Fruit fly (Drosophila melanogaster) whole organism, pupa: ENCODE results near the gene Cep290.

Source experiments
- CG10348 ChIP-seq: fragments of 200-800 bp; sonication (Bioruptor generic); IDR thresholded peaks from 2 replicates; pipeline ENCODE4 v1.3.6; 2022; ENCODE audit warnings: missing biosample characterization, missing genetic modification characterization
- CG12605 ChIP-seq: fragments of 200-800 bp; sonication (Bioruptor generic); IDR thresholded peaks from 2 replicates; pipeline ENCODE4 v1.3.6; 2022; ENCODE audit warnings: missing biosample characterization, missing genetic modification characterization
- CG13204 ChIP-seq: fragments of 200-800 bp; sonication (Bioruptor generic); optimal IDR thresholded peaks from 2 replicates; lab custom pipeline; 2018; ENCODE audit warnings: missing biosample characterization, mild to moderate bottlenecking, missing genetic modification characterization, moderate library complexity
- CG14655 ChIP-seq: fragments of 200-800 bp; sonication (Bioruptor generic); optimal IDR thresholded peaks from 3 replicates; lab custom pipeline; 2017; ENCODE audit warnings: mild to moderate bottlenecking, missing biosample characterization, missing genetic modification reagents, missing genetic modification characterization
- CG15710 ChIP-seq: fragments of 200-800 bp; sonication (Bioruptor generic); optimal IDR thresholded peaks from 2 replicates; lab custom pipeline; 2018; ENCODE audit warnings: missing biosample characterization, mild to moderate bottlenecking, missing genetic modification characterization, moderate library complexity
- CG17806 ChIP-seq: fragments of 200-800 bp; sonication (Bioruptor generic); optimal IDR thresholded peaks from 2 replicates; lab custom pipeline; 2018; ENCODE audit warnings: missing biosample characterization, mild to moderate bottlenecking, missing genetic modification characterization, moderate library complexity
- CG32121 ChIP-seq: fragments of 200-800 bp; sonication (Bioruptor generic); IDR thresholded peaks from 2 replicates; pipeline ENCODE4 v1.3.6; 2022; ENCODE audit warnings: missing biosample characterization, missing genetic modification characterization
- CG34367 ChIP-seq: fragments of 200-800 bp; sonication (Bioruptor generic); optimal IDR thresholded peaks from 2 replicates; lab custom pipeline; 2018; ENCODE audit warnings: missing biosample characterization, mild to moderate bottlenecking, missing genetic modification characterization
- CG4496 ChIP-seq: fragments of 200-800 bp; sonication (Bioruptor generic); IDR thresholded peaks from 3 replicates; pipeline ENCODE4 v1.3.6; 2022; ENCODE audit warnings: missing biosample characterization, missing genetic modification characterization
- CG8159 ChIP-seq: fragments of 200-800 bp; sonication (Bioruptor generic); optimal IDR thresholded peaks from 3 replicates; lab custom pipeline; 2018; ENCODE audit warnings: missing biosample characterization, mild to moderate bottlenecking, missing genetic modification characterization, moderate library complexity
- CG8301 ChIP-seq: fragments of 200-800 bp; sonication (Bioruptor generic); optimal IDR thresholded peaks from 2 replicates; lab custom pipeline; 2018; ENCODE audit warnings: missing biosample characterization, mild to moderate bottlenecking, missing genetic modification characterization
- CG9948 ChIP-seq: fragments of 200-800 bp; sonication (Bioruptor generic); optimal IDR thresholded peaks from 2 replicates; lab custom pipeline; 2018; ENCODE audit warnings: missing biosample characterization, mild to moderate bottlenecking, missing genetic modification characterization, moderate library complexity
- D1 ChIP-seq: fragments of 200-800 bp; sonication (Bioruptor generic); optimal IDR thresholded peaks from 2 replicates; lab custom pipeline; 2018; ENCODE audit warnings: missing biosample characterization, mild to moderate bottlenecking, missing genetic modification characterization, moderate library complexity
- EcR ChIP-seq: fragments of 200-800 bp; sonication (Bioruptor generic); optimal IDR thresholded peaks from 3 replicates; lab custom pipeline; 2019; ENCODE audit warnings: missing biosample characterization, missing genetic modification characterization, mild to moderate bottlenecking, moderate library complexity, missing genetic modification reagents
- Ets98B ChIP-seq: fragments of 200-800 bp; sonication (Bioruptor generic); IDR thresholded peaks from 2 replicates; pipeline ENCODE4 v1.3.6; 2022; ENCODE audit warnings: missing biosample characterization, missing genetic modification characterization
- Pif1A ChIP-seq: fragments of 200-800 bp; sonication (Bioruptor generic); optimal IDR thresholded peaks from 3 replicates; lab custom pipeline; 2016; ENCODE audit warnings: missing biosample characterization, missing genetic modification characterization
- Pif1B ChIP-seq: fragments of 200-800 bp; sonication (Bioruptor generic); optimal IDR thresholded peaks from 3 replicates; lab custom pipeline; 2016; ENCODE audit warnings: missing biosample characterization, missing genetic modification characterization
- Snoo ChIP-seq: fragments of 200-800 bp; sonication (Bioruptor generic); optimal IDR thresholded peaks from 3 replicates; lab custom pipeline; 2017; ENCODE audit warnings: missing biosample characterization, mild to moderate bottlenecking, missing genetic modification characterization, inconsistent platforms
- fd96Ca ChIP-seq: fragments of 200-800 bp; sonication (Bioruptor generic); IDR thresholded peaks from 3 replicates; pipeline ENCODE4 v1.3.6; 2022; ENCODE audit warnings: missing biosample characterization, missing genetic modification characterization
- gl ChIP-seq: fragments of 200-800 bp; sonication (Bioruptor generic); optimal IDR thresholded peaks from 2 replicates; lab custom pipeline; 2018; ENCODE audit warnings: missing biosample characterization, mild to moderate bottlenecking, missing genetic modification characterization
- rn ChIP-seq: fragments of 200-800 bp; sonication (Bioruptor generic); IDR thresholded peaks from 2 replicates; pipeline ENCODE4 v1.3.6; 2022; ENCODE audit warnings: missing biosample characterization, missing genetic modification characterization

The Cep290 gene

dm6 chr3L:843626-844025 lies at the start of gene Cep290:
Gene Cep290 (plus strand): TSS chr3L:843926.
- no peak for TF ChIP-seq Pif1B (GFP tag; lab: Kevin White, UChicago)
- no peak for TF ChIP-seq CG8159 (tag; lab: Kevin White, UChicago)

DNA sequence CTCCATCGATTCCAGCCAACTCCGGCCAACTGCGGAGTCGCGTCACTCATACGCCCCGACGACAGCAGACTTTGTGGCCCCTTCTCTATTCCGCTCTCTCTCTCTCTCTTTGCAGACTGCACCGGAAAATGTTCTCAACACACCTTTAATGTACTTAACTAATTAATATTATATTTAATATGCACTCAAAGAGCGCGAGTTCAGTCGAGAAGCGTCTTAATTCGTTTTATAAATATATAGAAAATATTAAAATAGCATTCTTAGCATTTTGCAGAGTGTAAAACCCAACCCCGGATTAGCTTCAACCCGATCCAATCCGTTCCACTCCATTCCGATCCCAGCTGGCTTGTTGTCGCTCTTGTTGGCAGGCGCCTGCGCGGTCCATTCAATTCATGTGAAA lies 49.3 kb upstream of the Cep290 start:
- TF ChIP-seq CG14655 (GFP tag; lab: Kevin White, UChicago), result peak; percentile 60
- TF ChIP-seq rn (GFP tag; lab: Robert Waterston, UW), result no peak
- TF ChIP-seq CG17806 (tag; lab: Kevin White, UChicago), result no peak
- TF ChIP-seq Snoo, result no peak
- TF ChIP-seq gl (tag; lab: Kevin White, UChicago), result no peak
- no peak for TF ChIP-seq CG10348
- no peak for TF ChIP-seq CG8159 (tag; lab: Kevin White, UChicago)
- no peak for TF ChIP-seq CG13204
- TF ChIP-seq fd96Ca (GFP tag; lab: Robert Waterston, UW), result no peak
- no peak for TF ChIP-seq Pif1B (GFP tag; lab: Kevin White, UChicago)
- no peak for TF ChIP-seq D1
- 0 out of 3 replicates have a peak, but pooled peaks have one; percentile 71 for TF ChIP-seq CG4496 (GFP tag; lab: Robert Waterston, UW)
- TF ChIP-seq CG32121, result peak; percentile 74
- no peak for TF ChIP-seq CG12605
- peak; percentile 75 for TF ChIP-seq Ets98B (GFP tag; lab: Robert Waterston, UW)
- no peak for TF ChIP-seq Pif1A (GFP tag; lab: Kevin White, UChicago)
- TF ChIP-seq CG8301 (tag; lab: Kevin White, UChicago), result peak; percentile 47
- TF ChIP-seq EcR (GFP tag; lab: Kevin White, UChicago), result no peak
- TF ChIP-seq CG34367 (tag; lab: Kevin White, UChicago), result no peak
- TF ChIP-seq CG15710 (tag; lab: Kevin White, UChicago), result no peak
- no peak for TF ChIP-seq CG9948 (tag; lab: Kevin White, UChicago)

- TF ChIP-seq EcR (GFP tag; lab: Kevin White, UChicago), result no peak
- no peak for TF ChIP-seq CG34367 (tag; lab: Kevin White, UChicago)
- TF ChIP-seq CG15710 (tag; lab: Kevin White, UChicago), result no peak
- no peak for TF ChIP-seq CG9948 (tag; lab: Kevin White, UChicago)
- TF ChIP-seq Snoo, result no peak
- no peak for TF ChIP-seq CG12605
- TF ChIP-seq Ets98B (GFP tag; lab: Robert Waterston, UW), result no peak
- no peak for TF ChIP-seq Pif1B (GFP tag; lab: Kevin White, UChicago)
- no peak for TF ChIP-seq CG14655 (GFP tag; lab: Kevin White, UChicago)
- no peak for TF ChIP-seq CG17806 (tag; lab: Kevin White, UChicago)
- TF ChIP-seq D1, result no peak
- TF ChIP-seq fd96Ca (GFP tag; lab: Robert Waterston, UW), result no peak
- TF ChIP-seq CG8301 (tag; lab: Kevin White, UChicago), result no peak
- no peak for TF ChIP-seq CG32121
- TF ChIP-seq CG8159 (tag; lab: Kevin White, UChicago), result no peak
- no peak for TF ChIP-seq CG13204
- TF ChIP-seq CG4496 (GFP tag; lab: Robert Waterston, UW), result no peak
- TF ChIP-seq gl (tag; lab: Kevin White, UChicago), result no peak
- no peak for TF ChIP-seq CG10348
Measured at dm6 chr3L:795001-795400, 48.7 kb upstream of the Cep290 start.

- peak; percentile 5 for TF ChIP-seq CG13204
- no peak for TF ChIP-seq CG34367 (tag; lab: Kevin White, UChicago)
- no peak for TF ChIP-seq Ets98B (GFP tag; lab: Robert Waterston, UW)
- no peak for TF ChIP-seq gl (tag; lab: Kevin White, UChicago)
- 0 out of 2 replicates have a peak, but pooled peaks have one; percentile 23 for TF ChIP-seq CG12605
- TF ChIP-seq CG8301 (tag; lab: Kevin White, UChicago), result peak; percentile 27
- TF ChIP-seq EcR (GFP tag; lab: Kevin White, UChicago), result no peak
- no peak for TF ChIP-seq Pif1B (GFP tag; lab: Kevin White, UChicago)
- peak; percentile 59 for TF ChIP-seq CG17806 (tag; lab: Kevin White, UChicago)
- peak; percentile 70 for TF ChIP-seq CG8159 (tag; lab: Kevin White, UChicago)
- no peak for TF ChIP-seq CG10348
- peak; percentile 43 for TF ChIP-seq CG9948 (tag; lab: Kevin White, UChicago)
- TF ChIP-seq CG15710 (tag; lab: Kevin White, UChicago), result peak; percentile 14
- no peak for TF ChIP-seq rn (GFP tag; lab: Robert Waterston, UW)
- TF ChIP-seq fd96Ca (GFP tag; lab: Robert Waterston, UW), result no peak
- peak; percentile 43 for TF ChIP-seq Pif1A (GFP tag; lab: Kevin White, UChicago)
- TF ChIP-seq D1, result no peak
- peak; percentile 45 for TF ChIP-seq CG14655 (GFP tag; lab: Kevin White, UChicago)
- no peak for TF ChIP-seq CG32121
- peak; percentile 26 for TF ChIP-seq Snoo
- 0 out of 3 replicates have a peak, but pooled peaks have one; percentile 20 for TF ChIP-seq CG4496 (GFP tag; lab: Robert Waterston, UW)
Measured at dm6 chr3L:796926-797802, 46.6 kb upstream of the Cep290 start.

DNA sequence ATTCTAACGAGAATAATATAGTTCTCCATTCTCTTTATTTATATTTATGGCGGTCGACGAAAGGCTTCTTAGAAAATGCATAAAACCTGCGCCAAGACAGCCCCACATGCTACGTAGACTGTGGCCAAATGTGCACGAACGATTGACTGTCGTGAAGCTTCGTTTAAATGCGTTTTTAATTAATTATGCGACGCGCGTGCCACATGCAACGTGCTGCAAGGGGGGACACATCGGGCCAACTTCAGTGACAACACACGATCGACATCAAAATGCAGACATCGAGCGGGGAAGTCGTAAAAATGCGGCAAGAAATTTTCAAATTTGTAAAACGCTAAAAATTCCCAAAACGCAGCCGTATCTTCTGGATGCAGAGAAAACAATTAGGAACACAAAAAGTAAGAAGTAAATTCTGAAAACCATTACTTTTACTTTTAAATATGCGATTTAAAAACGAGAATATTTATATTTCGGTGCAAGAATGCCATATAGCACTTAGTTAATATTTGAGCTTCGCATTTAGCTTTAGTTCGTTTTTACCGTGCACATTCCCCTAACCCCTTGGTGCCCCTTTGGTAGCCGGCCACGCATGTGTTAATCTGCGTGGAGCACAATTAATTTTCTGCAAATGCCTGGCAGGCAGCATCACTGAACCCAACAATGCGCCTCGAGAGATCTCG lies 43.8 kb upstream of the Cep290 start:
- peak; percentile 52 for TF ChIP-seq Pif1A (GFP tag; lab: Kevin White, UChicago)
- TF ChIP-seq CG17806 (tag; lab: Kevin White, UChicago), result peak; percentile 58
- no peak for TF ChIP-seq Pif1B (GFP tag; lab: Kevin White, UChicago)
- TF ChIP-seq CG10348, result no peak
- peak; percentile 33; the same call in 1 of the 2 replicates for TF ChIP-seq CG32121
- TF ChIP-seq EcR (GFP tag; lab: Kevin White, UChicago), result no peak
- no peak for TF ChIP-seq gl (tag; lab: Kevin White, UChicago)
- TF ChIP-seq fd96Ca (GFP tag; lab: Robert Waterston, UW), result 0 out of 3 replicates have a peak, but pooled peaks have one; percentile 7
- peak; percentile 72; the same call in 2 of the 3 replicates for TF ChIP-seq CG4496 (GFP tag; lab: Robert Waterston, UW)
- TF ChIP-seq Snoo, result peak; percentile 58
- TF ChIP-seq CG12605, result peak; percentile 47; the same call in 1 of the 2 replicates
- TF ChIP-seq D1, result no peak
- TF ChIP-seq CG8301 (tag; lab: Kevin White, UChicago), result peak; percentile 65
- peak; percentile 71 for TF ChIP-seq CG14655 (GFP tag; lab: Kevin White, UChicago)
- TF ChIP-seq rn (GFP tag; lab: Robert Waterston, UW), result no peak
- no peak for TF ChIP-seq CG13204
- peak; percentile 55 for TF ChIP-seq CG8159 (tag; lab: Kevin White, UChicago)
- TF ChIP-seq Ets98B (GFP tag; lab: Robert Waterston, UW), result peak; percentile 63
- TF ChIP-seq CG15710 (tag; lab: Kevin White, UChicago), result peak; percentile 47
- peak; percentile 23 for TF ChIP-seq CG34367 (tag; lab: Kevin White, UChicago)
- peak; percentile 32 for TF ChIP-seq CG9948 (tag; lab: Kevin White, UChicago)
